Fruit fly (Drosophila melanogaster): ENCODE data around the gene CG10237.

CG10237 gene

DNA sequence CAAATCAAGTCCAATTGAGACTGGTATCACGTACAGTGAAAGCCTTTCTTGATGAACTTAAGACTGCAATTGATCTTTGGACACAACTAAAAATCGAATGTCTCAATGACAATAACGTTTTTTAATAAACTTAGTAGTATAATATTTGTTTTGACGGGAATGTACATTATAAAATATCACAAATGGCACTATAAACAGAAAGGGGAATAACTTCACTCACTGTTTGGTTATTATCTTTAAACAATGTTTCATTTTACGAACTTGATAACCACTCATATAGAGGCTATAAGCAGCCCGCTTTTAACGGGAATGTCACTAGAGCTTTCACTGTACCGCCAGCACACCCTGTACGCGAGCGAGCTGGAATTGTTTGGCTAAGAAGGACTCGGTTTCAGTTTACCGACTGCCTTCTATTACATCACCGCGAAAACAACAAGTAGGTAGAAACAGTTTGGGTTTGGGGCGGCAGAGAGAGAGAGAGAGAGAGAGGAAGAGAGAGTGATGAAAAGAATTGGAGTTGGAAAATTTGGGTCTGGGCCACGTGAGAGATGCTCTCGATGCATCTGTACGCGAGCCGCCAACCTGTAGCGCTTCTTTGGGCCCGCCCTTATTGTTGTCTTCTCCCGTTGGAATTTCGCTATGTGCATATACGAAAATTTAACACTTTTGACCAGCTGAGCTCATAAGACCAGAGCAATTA, 44.8 kb downstream of the CG10237 start (continued):
- TF ChIP-seq ham (GFP tag; IDR thresholded peaks at IDR 0.05) (no peak), CG8290 (GFP tag; optimal IDR thresholded peaks at IDR 0.05) (no peak), CG8290 (tag; optimal IDR thresholded peaks at IDR 0.05) (peak in 1 of 2 experiments; percentile 8), CG2120 (GFP tag; optimal IDR thresholded peaks at IDR 0.05) (peak; percentile 66), sima (GFP tag; optimal IDR thresholded peaks at IDR 0.05) (no peak), CG15696 (tag; optimal IDR thresholded peaks at IDR 0.05) (no peak), Rfx (GFP tag; IDR thresholded peaks at IDR 0.05) (no peak), CG17802 (tag; optimal IDR thresholded peaks at IDR 0.05) (no peak), row (GFP tag; IDR thresholded peaks at IDR 0.05) (peak; percentile 52; the same call in 2 of the 3 replicates), mirr (GFP tag; optimal IDR thresholded peaks at IDR 0.05) (no peak), onecut (GFP tag; IDR thresholded peaks at IDR 0.05) (no peak), crol (GFP tag; IDR thresholded peaks at IDR 0.05) (no peak), Ada2b (GFP tag; IDR thresholded peaks at IDR 0.05) (no peak), CG2712 (tag; optimal IDR thresholded peaks at IDR 0.05) (no peak), mld (GFP tag; IDR thresholded peaks at IDR 0.05; ENCODE audit: partially characterized antibody) (no peak), CG32772 (GFP tag; IDR thresholded peaks at IDR 0.05) (no peak), H2.0 (GFP tag; IDR thresholded peaks at IDR 0.05) (no peak), CG13296 (GFP tag; optimal IDR thresholded peaks at IDR 0.05) (no peak), CG12659 (GFP tag; optimal IDR thresholded peaks at IDR 0.05) (peak; percentile 15), NFAT (GFP tag; IDR thresholded peaks at IDR 0.05) (no peak), CHES-1-like (GFP tag; optimal IDR thresholded peaks at IDR 0.05) (no peak), ind (GFP tag; optimal IDR thresholded peaks at IDR 0.05) (peak; percentile 22), CG4854 (GFP tag; optimal IDR thresholded peaks at IDR 0.05) (no peak), Dp (GFP tag; optimal IDR thresholded peaks at IDR 0.05) (no peak), Opbp (GFP tag; IDR thresholded peaks at IDR 0.05; ENCODE audit: partially characterized antibody) (no peak), vfl (GFP tag; optimal IDR thresholded peaks at IDR 0.05) (peak; percentile 18), pzg (GFP tag; optimal IDR thresholded peaks at IDR 0.05) (no peak), Neu2 (GFP tag; optimal IDR thresholded peaks at IDR 0.05; ENCODE audit: borderline replicate concordance) (no peak), psq (GFP tag; optimal IDR thresholded peaks at IDR 0.05) (no peak), sna (GFP tag; IDR thresholded peaks at IDR 0.05; ENCODE audit: partially characterized antibody) (no peak), CG13775 (GFP tag; optimal IDR thresholded peaks at IDR 0.05) (no peak), CG17359 (tag; optimal IDR thresholded peaks at IDR 0.05) (peak; percentile 29), org-1 (GFP tag; optimal IDR thresholded peaks at IDR 0.05) (no peak), eyg (GFP tag; optimal IDR thresholded peaks at IDR 0.05) (no peak), pho (GFP tag; optimal IDR thresholded peaks at IDR 0.05) (peak; percentile 20), CG10321 (GFP tag; IDR thresholded peaks at IDR 0.05) (no peak), Oli (tag; optimal IDR thresholded peaks at IDR 0.05) (peak; percentile 32), lbe (GFP tag; optimal IDR thresholded peaks at IDR 0.05) (no peak), sr (GFP tag; IDR thresholded peaks at IDR 0.05) (no peak), Chrac-16 (GFP tag; optimal IDR thresholded peaks at IDR 0.05) (peak; percentile 21), CG16779 (GFP tag; IDR thresholded peaks at IDR 0.05) (no peak), jigr1 (GFP tag; IDR thresholded peaks at IDR 0.05) (no peak), CrebB (tag; optimal IDR thresholded peaks at IDR 0.05) (no peak), lola (GFP tag; optimal IDR thresholded peaks at IDR 0.05) (no peak), CG9727 (GFP tag; optimal IDR thresholded peaks at IDR 0.05) (peak; percentile 21), wdn (GFP tag; IDR thresholded peaks at IDR 0.05) (no peak), CG15073 (GFP tag; optimal IDR thresholded peaks at IDR 0.05) (no peak), Dfd (GFP tag; optimal IDR thresholded peaks at IDR 0.05) (no peak), klu (GFP tag; IDR thresholded peaks at IDR 0.05) (no peak), CG6254 (GFP tag; optimal IDR thresholded peaks at IDR 0.05) (peak; percentile 3), ci (GFP tag; IDR thresholded peaks at IDR 0.05) (no peak)
